Worm (Caenorhabditis elegans) whole organism, L4 larva: ENCODE results near the gene dpr-1.

Source experiments
- F10B5.3 ChIP-seq: sonication (generic microtip); optimal IDR thresholded peaks from 2 replicates; lab custom pipeline; 2016; ENCODE audit warnings: mild to moderate bottlenecking, missing genetic modification characterization, missing compliant biosample characterization
- T20F7.1 ChIP-seq: fragments of 200-800 bp; sonication (Bioruptor generic); optimal IDR thresholded peaks from 2 replicates; lab custom pipeline; 2018; ENCODE audit warnings: mild to moderate bottlenecking, missing genetic modification characterization, missing compliant biosample characterization
- T26A8.4 ChIP-seq: fragments of 200-800 bp; sonication (Bioruptor generic); IDR thresholded peaks from 2 replicates; pipeline ENCODE4 v1.3.6; 2022; ENCODE audit warnings: missing genetic modification characterization, missing compliant biosample characterization
- Y5F2A.4 ChIP-seq: fragments of 200-800 bp; sonication (Bioruptor generic); optimal IDR thresholded peaks from 2 replicates; lab custom pipeline; 2018; ENCODE audit warnings: mild to moderate bottlenecking, missing genetic modification characterization, missing compliant biosample characterization
- ZK546.5 ChIP-seq, 2 experiments: sonication (generic microtip); optimal IDR thresholded peaks; 2 replicates each; lab custom pipeline; 2017; ENCODE audit warnings: missing biosample characterization in 2 of 2, missing genetic modification characterization in 2 of 2
- aha-1 ChIP-seq: fragments of 150-350 bp; peaks from one replicate; lab custom pipeline; 2014; ENCODE audit warnings: missing biosample characterization, missing genetic modification characterization
- ama-1 ChIP-seq: fragments of 150-350 bp; optimal IDR thresholded peaks from 2 replicates; lab custom pipeline; 2014; ENCODE audit warnings: inconsistent platforms, mixed read lengths
- arid-1 ChIP-seq: fragments of 200-800 bp; sonication (Bioruptor generic); conservative IDR thresholded peaks from 2 replicates; pipeline ENCODE4 v1.3.6; 2022; ENCODE audit warnings: missing genetic modification reagents, missing genetic modification characterization, missing compliant biosample characterization
- ceh-28 ChIP-seq: fragments of 150-350 bp; optimal IDR thresholded peaks from 2 replicates; lab custom pipeline; 2014; ENCODE audit warnings: missing biosample characterization, missing genetic modification reagents, missing genetic modification characterization
- ceh-62 ChIP-seq: sonication (generic microtip); optimal IDR thresholded peaks from 2 replicates; lab custom pipeline; 2017; ENCODE audit warnings: missing biosample characterization, missing genetic modification characterization
- ceh-82 ChIP-seq: sonication (generic microtip); optimal IDR thresholded peaks from 2 replicates; lab custom pipeline; 2017; ENCODE audit warnings: missing biosample characterization, missing genetic modification characterization
- cey-2 ChIP-seq: sonication (generic microtip); optimal IDR thresholded peaks from 3 replicates; lab custom pipeline; 2017; ENCODE audit warnings: missing genetic modification characterization, mild to moderate bottlenecking, missing compliant biosample characterization, antibody characterized with exemption, borderline replicate concordance; ENCODE audit not compliant: insufficient read depth
- dmd-8 ChIP-seq: fragments of 200-800 bp; sonication (Bioruptor generic); IDR thresholded peaks from 2 replicates; pipeline ENCODE4 v1.3.6; 2022; ENCODE audit warnings: missing genetic modification characterization, missing compliant biosample characterization
- dve-1 ChIP-seq: sonication (generic microtip); optimal IDR thresholded peaks from 2 replicates; lab custom pipeline; 2017; ENCODE audit warnings: antibody characterized with exemption, mild to moderate bottlenecking, missing genetic modification characterization, missing compliant biosample characterization; ENCODE audit not compliant: insufficient read depth
- hlh-11 ChIP-seq: fragments of 200-800 bp; sonication (Bioruptor generic); optimal IDR thresholded peaks from 2 replicates; lab custom pipeline; 2018; ENCODE audit warnings: mild to moderate bottlenecking, missing genetic modification characterization, missing compliant biosample characterization
- hmg-1.1 ChIP-seq: fragments of 200-800 bp; sonication (Bioruptor generic); IDR thresholded peaks from 2 replicates; pipeline ENCODE4 v1.3.6; 2022; ENCODE audit warnings: missing genetic modification reagents, missing genetic modification characterization, missing compliant biosample characterization
- lin-29 ChIP-seq: fragments of 200-800 bp; sonication (Bioruptor generic); IDR thresholded peaks from 2 replicates; pipeline ENCODE4 v1.3.6; 2022; ENCODE audit warnings: missing genetic modification reagents, missing genetic modification characterization, missing compliant biosample characterization
- lin-38 ChIP-seq: fragments of 200-800 bp; sonication (Bioruptor generic); IDR thresholded peaks from 2 replicates; pipeline ENCODE4 v1.3.6; 2022; ENCODE audit warnings: missing genetic modification reagents, missing genetic modification characterization, missing compliant biosample characterization
- lsy-2 ChIP-seq, 2 experiments: fragments of 150-350 bp in 1 of 2; sonication (generic microtip) in 1 of 2; optimal IDR thresholded peaks; 2 replicates each; lab custom pipeline; 2014 to 2017; ENCODE audit warnings: missing biosample characterization in 2 of 2, missing genetic modification characterization in 2 of 2
- mes-2 ChIP-seq: sonication (generic microtip); optimal IDR thresholded peaks from 2 replicates; lab custom pipeline; 2016; ENCODE audit warnings: missing genotype, mild to moderate bottlenecking, missing genetic modification characterization, missing compliant biosample characterization; ENCODE audit not compliant: poor library complexity, severe bottlenecking
- mxl-2 ChIP-seq: fragments of 200-800 bp; sonication (Bioruptor generic); conservative IDR thresholded peaks from 2 replicates; pipeline ENCODE4 v1.3.6; 2022; ENCODE audit warnings: missing genetic modification reagents, missing genetic modification characterization, missing compliant biosample characterization
- mxl-3 ChIP-seq: fragments of 200-800 bp; sonication (Bioruptor generic); optimal IDR thresholded peaks from 2 replicates; lab custom pipeline; 2018; ENCODE audit warnings: mild to moderate bottlenecking, missing genetic modification characterization, missing compliant biosample characterization
- nhr-10 ChIP-seq: fragments of 150-350 bp; optimal IDR thresholded peaks from 2 replicates; lab custom pipeline; 2014; ENCODE audit warnings: missing biosample characterization, missing genetic modification characterization
- nhr-25 ChIP-seq: sonication (generic microtip); optimal IDR thresholded peaks from 2 replicates; lab custom pipeline; 2017; ENCODE audit warnings: missing genetic modification characterization, mild to moderate bottlenecking, missing compliant biosample characterization, antibody characterized with exemption, moderate library complexity, borderline replicate concordance; ENCODE audit not compliant: insufficient read depth
- nhr-28 ChIP-seq: fragments of 150-350 bp; optimal IDR thresholded peaks from 2 replicates; lab custom pipeline; 2014; ENCODE audit warnings: missing biosample characterization, missing genetic modification characterization
- nhr-42 ChIP-seq: fragments of 200-800 bp; sonication (Bioruptor generic); IDR thresholded peaks from 2 replicates; pipeline ENCODE4 v1.3.6; 2022; ENCODE audit warnings: missing genetic modification characterization, missing compliant biosample characterization
- nhr-48 ChIP-seq: sonication (generic microtip); optimal IDR thresholded peaks from 2 replicates; lab custom pipeline; 2016; ENCODE audit warnings: mild to moderate bottlenecking, missing genetic modification characterization, missing compliant biosample characterization
- nhr-6 ChIP-seq: fragments of 150-350 bp; optimal IDR thresholded peaks from 2 replicates; lab custom pipeline; 2014; ENCODE audit warnings: missing biosample characterization, missing genetic modification characterization
- php-3 ChIP-seq: fragments of 200-800 bp; sonication (Bioruptor generic); IDR thresholded peaks from 2 replicates; pipeline ENCODE4 v1.3.6; 2022; ENCODE audit warnings: missing genetic modification reagents, missing genetic modification characterization, missing compliant biosample characterization
- skn-1 ChIP-seq: fragments of 150-350 bp; optimal IDR thresholded peaks from 2 replicates; lab custom pipeline; 2014; ENCODE audit warnings: missing biosample characterization, missing genetic modification characterization
- snpc-1.2 ChIP-seq: fragments of 200-800 bp; sonication (Bioruptor generic); IDR thresholded peaks from 2 replicates; pipeline ENCODE4 v1.3.6; 2022; ENCODE audit warnings: missing genetic modification reagents, missing genetic modification characterization, missing compliant biosample characterization
- spr-3 ChIP-seq: fragments of 200-800 bp; sonication (Bioruptor generic); optimal IDR thresholded peaks from 2 replicates; lab custom pipeline; 2018; ENCODE audit warnings: mild to moderate bottlenecking, missing genetic modification characterization, missing compliant biosample characterization
- tag-97 ChIP-seq: fragments of 200-800 bp; sonication (Bioruptor generic); IDR thresholded peaks from 2 replicates; pipeline ENCODE4 v1.3.6; 2022; ENCODE audit warnings: missing genetic modification characterization, missing compliant biosample characterization
- unc-130 ChIP-seq: sonication (generic microtip); optimal IDR thresholded peaks from 2 replicates; lab custom pipeline; 2016; ENCODE audit warnings: missing genetic modification reagents, missing genetic modification characterization, missing compliant biosample characterization
- unc-62 ChIP-seq, 3 experiments: fragments of 150-350 bp in 1 of 3; sonication (generic microtip); optimal IDR thresholded peaks in 2 of 3; peaks in 1 of 3; 1 replicate in 1 of 3; 2 replicates in 2 of 3; lab custom pipeline; 2014 to 2017; ENCODE audit warnings: missing biosample characterization in 3 of 3, missing genetic modification characterization in 3 of 3, missing genetic modification reagents in 3 of 3, missing genotype in 1 of 3
- vab-7 ChIP-seq: fragments of 200-800 bp; sonication (Bioruptor generic); IDR thresholded peaks from 2 replicates; pipeline ENCODE4 v1.3.6; 2022; ENCODE audit warnings: missing genetic modification reagents, missing genetic modification characterization, missing compliant biosample characterization
- zag-1 ChIP-seq: fragments of 150-350 bp; optimal IDR thresholded peaks from 2 replicates; lab custom pipeline; 2014; ENCODE audit warnings: missing biosample characterization, missing genetic modification characterization
- zfp-2 ChIP-seq: sonication (generic microtip); optimal IDR thresholded peaks from 2 replicates; lab custom pipeline; 2016; ENCODE audit warnings: mild to moderate bottlenecking, missing genetic modification characterization, missing compliant biosample characterization
- zip-2 ChIP-seq: fragments of 150-350 bp; optimal IDR thresholded peaks from 2 replicates; lab custom pipeline; 2014; ENCODE audit warnings: missing biosample characterization, missing genetic modification characterization
- ztf-11 ChIP-seq: fragments of 150-350 bp; optimal IDR thresholded peaks from 2 replicates; lab custom pipeline; 2014; ENCODE audit warnings: missing biosample characterization, missing genetic modification characterization
- ztf-7 ChIP-seq: fragments of 150-350 bp; optimal IDR thresholded peaks from 2 replicates; lab custom pipeline; 2014; ENCODE audit warnings: missing biosample characterization, missing genetic modification characterization

The dpr-1 gene

ce11 chrV:13984828-13985227 is 42.8 kb upstream of the dpr-1 start, which contains the start of gene end-1:
TSS of gene end-1 (plus strand) at chrV:13985128.
- TF ChIP-seq ZK546.5 (tag; optimal IDR thresholded peaks at IDR 0.05; lab: Kevin White, UChicago) = no peak
- no peak for TF ChIP-seq vab-7 (GFP tag; lab: Robert Waterston, UW)
- no peak for TF ChIP-seq snpc-1.2 (GFP tag; lab: Robert Waterston, UW)
- no peak for TF ChIP-seq spr-3
- no peak for TF ChIP-seq hmg-1.1

ce11 chrV:13981677-13982076 is 39.7 kb upstream of the dpr-1 start:
- TF ChIP-seq aha-1 (tag; lab: Kevin White, UChicago) = peak; percentile 91
- no peak for TF ChIP-seq mxl-3 (GFP tag; lab: Kevin White, UChicago)
- TF ChIP-seq tag-97 (GFP tag; lab: Robert Waterston, UW) = no peak

- TF ChIP-seq nhr-25 (tag; lab: Kevin White, UChicago) (no peak), dmd-8 (no peak), ceh-62 (no peak), nhr-48 (tag; lab: Kevin White, UChicago) (no peak), zag-1 (tag; lab: Kevin White, UChicago) (no peak), php-3 (GFP tag; lab: Robert Waterston, UW) (no peak), zfp-2 (tag; lab: Kevin White, UChicago) (no peak), ZK546.5 (tag; optimal IDR thresholded peaks at IDR 0.05; lab: Kevin White, UChicago) (no peak), T26A8.4 (GFP tag; lab: Robert Waterston, UW) (no peak), arid-1 (GFP tag; lab: Robert Waterston, UW) (no peak), T20F7.1 (GFP tag; lab: Kevin White, UChicago) (no peak)
Observed at ce11 chrV:13980807-13981206, 38.8 kb upstream of the dpr-1 start, which contains the start of gene eol-1. TSS of gene eol-1 (minus strand) at chrV:13980907.

ce11 chrV:13963279-13963976 is 21.4 kb upstream of the dpr-1 start, which contains the start of gene sao-1:
TSS of gene sao-1 (plus strand) at chrV:13963926.
- no peak for TF ChIP-seq zip-2 (tag; lab: Kevin White, UChicago)
- TF ChIP-seq nhr-25 (tag; lab: Kevin White, UChicago) = peak; percentile 29
- no peak for TF ChIP-seq snpc-1.2 (GFP tag; lab: Robert Waterston, UW)
- peak; percentile 5 for TF ChIP-seq nhr-28 (tag; lab: Kevin White, UChicago)
- no peak for TF ChIP-seq aha-1 (tag; lab: Kevin White, UChicago)

ce11 chrV:13961927-13962419 is 20.0 kb upstream of the dpr-1 start, which contains the start of the genes algn-13 and R10D12.13:
TSS of gene algn-13 (minus strand) at chrV:13961977.
TSS of gene R10D12.13 (plus strand) at chrV:13962417.
- no peak for TF ChIP-seq F10B5.3 (tag; lab: Kevin White, UChicago)
- TF ChIP-seq skn-1 (tag; lab: Kevin White, UChicago) = no peak
- no peak for TF ChIP-seq nhr-10 (tag; lab: Kevin White, UChicago)
- no peak for TF ChIP-seq ztf-7 (tag; lab: Kevin White, UChicago)
- TF ChIP-seq dve-1 (tag; lab: Kevin White, UChicago) = peak; percentile 61
- TF ChIP-seq Y5F2A.4 = no peak
- no peak for TF ChIP-seq unc-62 (GFP tag; optimal IDR thresholded peaks at IDR 0.05 in 1 of 2; lab: Kevin White, UChicago)
- no peak for TF ChIP-seq unc-62 (tag; optimal IDR thresholded peaks at IDR 0.05; lab: Kevin White, UChicago)
- TF ChIP-seq lin-38 (GFP tag; lab: Robert Waterston, UW) = peak; percentile 82
- no peak for TF ChIP-seq ceh-82 (tag; lab: Kevin White, UChicago)
- no peak for TF ChIP-seq ceh-28 (tag; lab: Kevin White, UChicago)
- TF ChIP-seq hlh-11 (tag; lab: Kevin White, UChicago) = peak; percentile 55
- no peak for TF ChIP-seq zip-2 (tag; lab: Kevin White, UChicago)
- no peak for TF ChIP-seq mxl-2 (GFP tag; lab: Robert Waterston, UW)
- peak; percentile 35 for TF ChIP-seq nhr-6 (tag; lab: Kevin White, UChicago)
- TF ChIP-seq nhr-42 (GFP tag; lab: Robert Waterston, UW) = no peak
- TF ChIP-seq lin-29 (GFP tag; lab: Robert Waterston, UW) = no peak
- TF ChIP-seq arid-1 (GFP tag; lab: Robert Waterston, UW) = peak; percentile 56; the same call in 1 of the 2 replicates
- TF ChIP-seq mes-2 (tag; lab: Kevin White, UChicago) = peak; percentile 93
- TF ChIP-seq ama-1 (lab: Kevin White, UChicago) = no peak
- TF ChIP-seq unc-130 (GFP tag; lab: Kevin White, UChicago) = peak; percentile 72
- TF ChIP-seq cey-2 (tag; lab: Kevin White, UChicago) = no peak
- no peak for TF ChIP-seq ztf-11 (tag; lab: Kevin White, UChicago)
- no peak for TF ChIP-seq lsy-2 (tag; optimal IDR thresholded peaks at IDR 0.05; lab: Kevin White, UChicago)
